Worm (Caenorhabditis elegans) whole organism, L1 larva: ENCODE data around the gene msp-113.
"Not testable (repeated sequence)": the region's sequence is repeated elsewhere in the genome, so short reads cannot be mapped to it uniquely, and the experiment has no call there.

Experiments used
- Y116A8C.19 ChIP-seq: sonication (generic microtip); optimal IDR thresholded peaks from 2 replicates; lab custom pipeline; 2016; ENCODE audit warnings: missing compliant biosample characterization, missing genetic modification characterization, borderline replicate concordance
- ama-1 ChIP-seq: fragments of 150-350 bp; optimal IDR thresholded peaks from 2 replicates; lab custom pipeline; 2014
- ceh-8 ChIP-seq: fragments of 200-800 bp; sonication (Bioruptor generic); optimal IDR thresholded peaks from 2 replicates; lab custom pipeline; 2018; ENCODE audit warnings: mild to moderate bottlenecking, missing genetic modification characterization, moderate library complexity, missing compliant biosample characterization
- lin-39 ChIP-seq: fragments of 150-350 bp; optimal IDR thresholded peaks from 2 replicates; lab custom pipeline; 2014; ENCODE audit warnings: missing biosample characterization, missing genetic modification reagents, missing genetic modification characterization
- lsy-2 ChIP-seq, 2 experiments: fragments of 150-350 bp; optimal IDR thresholded peaks; 2 replicates each; lab custom pipeline; 2014; ENCODE audit warnings: missing biosample characterization in 2 of 2, missing genetic modification characterization in 2 of 2
- nhr-28 ChIP-seq: fragments of 150-350 bp; optimal IDR thresholded peaks from 2 replicates; lab custom pipeline; 2014; ENCODE audit warnings: missing biosample characterization, missing genetic modification characterization
- nhr-47 ChIP-seq: sonication (generic microtip); optimal IDR thresholded peaks from 2 replicates; lab custom pipeline; 2016; ENCODE audit warnings: mild to moderate bottlenecking, missing genetic modification characterization, moderate library complexity, missing compliant biosample characterization
- unc-62 ChIP-seq: fragments of 150-350 bp; optimal IDR thresholded peaks from 2 replicates; lab custom pipeline; 2014; ENCODE audit warnings: missing biosample characterization, missing genetic modification reagents, missing genetic modification characterization

DNA sequence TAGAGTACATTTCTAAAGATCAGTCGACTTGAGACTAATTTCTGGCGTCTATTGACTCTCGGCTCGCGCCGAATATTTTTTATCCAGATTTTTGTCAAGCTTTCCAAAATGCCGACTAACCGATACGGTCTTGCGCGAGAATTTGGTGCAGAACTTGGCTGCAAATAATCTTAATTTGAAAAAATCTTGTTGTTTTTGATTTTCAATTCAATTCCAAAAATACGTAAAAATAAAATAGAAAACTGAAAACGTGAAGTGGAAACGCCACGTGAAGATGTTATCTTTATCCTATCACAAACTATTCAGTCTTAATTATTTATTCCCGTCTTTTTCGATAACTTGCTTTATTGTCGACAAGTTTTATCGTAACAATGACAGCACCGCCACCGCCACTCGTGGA lies 39.4 kb upstream of the msp-113 start, which contains the start of gene ttbk-2.1:
- TF ChIP-seq nhr-28 (tag; lab: Kevin White, UChicago); nhr-47; unc-62 (GFP tag; lab: Kevin White, UChicago); Y116A8C.19 (tag; lab: Kevin White, UChicago); lin-39 (tag; lab: Kevin White, UChicago); ceh-8 (GFP tag; lab: Kevin White, UChicago); lsy-2 (tag; optimal IDR thresholded peaks at IDR 0.05; lab: Kevin White, UChicago); ama-1 (lab: Kevin White, UChicago): not testable (repeated sequence)
